Worm (Caenorhabditis elegans) whole organism, L4/young adult: ENCODE data around the gene E02C12.19.
"Not testable (repeated sequence)": the region's sequence is repeated elsewhere in the genome, so short reads cannot be mapped to it uniquely, and the experiment has no call there.

ENCODE experiments used
- W03F9.2 ChIP-seq: fragments of 150-350 bp; optimal IDR thresholded peaks from 2 replicates; lab custom pipeline; 2014; ENCODE audit warnings: missing biosample characterization, missing genetic modification characterization
- dao-5 ChIP-seq: sonication (generic microtip); optimal IDR thresholded peaks from 2 replicates; lab custom pipeline; 2016; ENCODE audit warnings: missing genotype, missing genetic modification characterization, moderate library complexity, missing compliant biosample characterization
- him-1 ChIP-seq: sonication (generic microtip); optimal IDR thresholded peaks from 2 replicates; lab custom pipeline; 2016; ENCODE audit warnings: missing genotype, missing genetic modification reagents, missing genetic modification characterization, missing compliant biosample characterization

The E02C12.19 gene

ce11 chrV:9384359-9384758 lies 8.0 kb upstream of the E02C12.19 start:
- TF ChIP-seq W03F9.2 (tag; lab: Kevin White, UChicago) (no peak), him-1 (tag; lab: Kevin White, UChicago) (no peak), dao-5 (no peak)

- TF ChIP-seq dao-5 (no peak), W03F9.2 (tag; lab: Kevin White, UChicago) (peak; percentile 54), him-1 (tag; lab: Kevin White, UChicago) (no peak)
Observed at ce11 chrV:9382538-9383328, 6.4 kb upstream of the E02C12.19 start.

ce11 chrV:9381846-9382363 lies 5.6 kb upstream of the E02C12.19 start, which contains the start of gene E02C12.12:
Gene E02C12.12, minus strand, starts transcription at chrV:9382313.
- TF ChIP-seq dao-5 (no peak), him-1 (tag; lab: Kevin White, UChicago) (no peak), W03F9.2 (tag; lab: Kevin White, UChicago) (no peak)

ce11 chrV:9379808-9380207 lies 3.5 kb upstream of the E02C12.19 start, which contains the start of gene E02C12.11:
Gene E02C12.11, minus strand, starts transcription at chrV:9379908.
- not testable (repeated sequence) for TF ChIP-seq dao-5; W03F9.2 (tag; lab: Kevin White, UChicago); him-1 (tag; lab: Kevin White, UChicago)

- TF ChIP-seq him-1 (tag; lab: Kevin White, UChicago) (no peak), dao-5 (no peak), W03F9.2 (tag; lab: Kevin White, UChicago) (no peak)
Observed at ce11 chrV:9378335-9378734, 2.0 kb upstream of the E02C12.19 start, which contains the start of gene E02C12.10. Gene E02C12.10, minus strand, starts transcription at chrV:9378409.

- TF ChIP-seq W03F9.2 (tag; lab: Kevin White, UChicago), result no peak
- no peak for TF ChIP-seq dao-5
- TF ChIP-seq him-1 (tag; lab: Kevin White, UChicago), result no peak
Observed at ce11 chrV:9375378-9375777, 939 bp downstream of the E02C12.19 start, which contains the start of gene E02C12.9. Gene E02C12.9, minus strand, starts transcription at chrV:9375478.

ce11 chrV:9373473-9373872 lies 2.8 kb downstream of the E02C12.19 start, which contains the start of gene E02C12.8:
Gene E02C12.8, minus strand, starts transcription at chrV:9373613.
- TF ChIP-seq dao-5 (no peak), W03F9.2 (tag; lab: Kevin White, UChicago) (no peak), him-1 (tag; lab: Kevin White, UChicago) (no peak)

- TF ChIP-seq W03F9.2 (tag; lab: Kevin White, UChicago) (no peak), dao-5 (no peak), him-1 (tag; lab: Kevin White, UChicago) (no peak)
Observed at ce11 chrV:9370986-9371385, 5.3 kb downstream of the E02C12.19 start, which contains the start of gene E02C12.6. Gene E02C12.6, minus strand, starts transcription at chrV:9371086.

ce11 chrV:9359674-9360073 lies 16.6 kb downstream of the E02C12.19 start, which contains the start of gene gpa-3:
Gene gpa-3, minus strand, starts transcription at chrV:9359774.
- no peak for TF ChIP-seq him-1 (tag; lab: Kevin White, UChicago)
- TF ChIP-seq dao-5, result no peak
- TF ChIP-seq W03F9.2 (tag; lab: Kevin White, UChicago), result no peak

- TF ChIP-seq W03F9.2 (tag; lab: Kevin White, UChicago) (no peak), dao-5 (no peak), him-1 (tag; lab: Kevin White, UChicago) (no peak)
Observed at ce11 chrV:9356345-9356744, 20.0 kb downstream of the E02C12.19 start, which contains the start of gene ttr-49. Gene ttr-49, minus strand, starts transcription at chrV:9356515.

ce11 chrV:9355371-9355770 lies 20.9 kb downstream of the E02C12.19 start, which contains the start of gene ttr-40:
Gene ttr-40, minus strand, starts transcription at chrV:9355471.
- TF ChIP-seq dao-5, result no peak
- TF ChIP-seq him-1 (tag; lab: Kevin White, UChicago), result no peak
- no peak for TF ChIP-seq W03F9.2 (tag; lab: Kevin White, UChicago)

ce11 chrV:9352947-9353346 lies 23.4 kb downstream of the E02C12.19 start, which contains the start of gene srx-46:
Gene srx-46, plus strand, starts transcription at chrV:9353247.
- TF ChIP-seq W03F9.2 (tag; lab: Kevin White, UChicago) (no peak), dao-5 (no peak), him-1 (tag; lab: Kevin White, UChicago) (no peak)

ce11 chrV:9349687-9350086 lies 26.6 kb downstream of the E02C12.19 start, which contains the start of gene srx-47:
Gene srx-47, plus strand, starts transcription at chrV:9349987.
- TF ChIP-seq W03F9.2 (tag; lab: Kevin White, UChicago) (no peak), him-1 (tag; lab: Kevin White, UChicago) (no peak), dao-5 (no peak)

- TF ChIP-seq him-1 (tag; lab: Kevin White, UChicago) (no peak), dao-5 (no peak), W03F9.2 (tag; lab: Kevin White, UChicago) (no peak)
Observed at ce11 chrV:9346804-9347203, 29.5 kb downstream of the E02C12.19 start, which contains the start of the genes K07B1.7 and try-5. Gene K07B1.7, minus strand, starts transcription at chrV:9346962. Gene try-5, plus strand, starts transcription at chrV:9347044.
